Worm (Caenorhabditis elegans): ENCODE measurements around the gene F54C9.9.

DNA sequence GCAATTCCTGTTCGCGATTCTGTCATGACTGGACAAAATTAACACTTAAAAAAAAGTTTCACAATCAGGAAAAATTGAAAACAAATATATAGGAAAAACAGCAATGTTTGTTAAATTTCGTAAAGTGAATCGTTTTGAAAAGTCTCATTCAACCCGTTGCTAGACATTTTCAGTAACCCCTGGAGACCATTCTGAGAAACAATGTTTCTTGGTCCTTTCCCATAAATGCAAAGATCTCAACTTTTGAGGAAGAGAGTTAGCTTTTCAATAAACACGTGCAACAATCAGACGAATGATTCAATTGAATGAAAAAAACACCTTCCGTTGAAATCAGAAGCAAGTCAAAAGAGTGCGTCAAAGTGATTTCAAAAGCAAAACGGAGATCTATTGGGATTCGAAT lies 32.2 kb downstream of the F54C9.9 start, which contains the start of gene F28C6.9:
- TF ChIP-seq lin-11 (tag; optimal IDR thresholded peaks at IDR 0.05) = no peak
- TF ChIP-seq nfya-1 (tag; optimal IDR thresholded peaks at IDR 0.05) = no peak

Data from whole organism, late embryonic.